Worm (Caenorhabditis elegans): ENCODE measurements around the gene F53F1.2.

F53F1.2 gene

ce11 chrV:13406511-13406910, at the start of gene F53F1.2:
Gene F53F1.2, plus strand, starts transcription at chrV:13406816.
- TF ChIP-seq cebp-1 (GFP tag; IDR thresholded peaks at IDR 0.05) (no peak), cebp-1 (tag; optimal IDR thresholded peaks at IDR 0.05) (no peak), K11D2.4 (GFP tag; IDR thresholded peaks at IDR 0.05) (no peak), bed-2 (GFP tag; IDR thresholded peaks at IDR 0.05) (no peak), sdz-38 (tag; optimal IDR thresholded peaks at IDR 0.05) (no peak), Y67H2A.10 (GFP tag; conservative IDR thresholded peaks at IDR 0.05) (no peak), F37B4.10 (GFP tag; IDR thresholded peaks at IDR 0.05) (no peak), athp-1 (tag; optimal IDR thresholded peaks at IDR 0.05) (no peak), fkh-3 (tag; optimal IDR thresholded peaks at IDR 0.05) (no peak), B0336.3 (GFP tag; IDR thresholded peaks at IDR 0.05) (no peak), F33H1.4 (GFP tag; IDR thresholded peaks at IDR 0.05) (no peak), efl-1 (GFP tag; optimal IDR thresholded peaks at IDR 0.05) (no peak), zim-3 (tag; optimal IDR thresholded peaks at IDR 0.05) (no peak), die-1 (tag; optimal IDR thresholded peaks at IDR 0.05) (no peak), T26A5.8 (tag; optimal IDR thresholded peaks at IDR 0.05) (no peak), madf-8 (GFP tag; conservative IDR thresholded peaks at IDR 0.05) (no peak), ccch-3 (GFP tag; optimal IDR thresholded peaks at IDR 0.05) (no peak), nfyb-1 (GFP tag; IDR thresholded peaks at IDR 0.05) (no peak)

DNA sequence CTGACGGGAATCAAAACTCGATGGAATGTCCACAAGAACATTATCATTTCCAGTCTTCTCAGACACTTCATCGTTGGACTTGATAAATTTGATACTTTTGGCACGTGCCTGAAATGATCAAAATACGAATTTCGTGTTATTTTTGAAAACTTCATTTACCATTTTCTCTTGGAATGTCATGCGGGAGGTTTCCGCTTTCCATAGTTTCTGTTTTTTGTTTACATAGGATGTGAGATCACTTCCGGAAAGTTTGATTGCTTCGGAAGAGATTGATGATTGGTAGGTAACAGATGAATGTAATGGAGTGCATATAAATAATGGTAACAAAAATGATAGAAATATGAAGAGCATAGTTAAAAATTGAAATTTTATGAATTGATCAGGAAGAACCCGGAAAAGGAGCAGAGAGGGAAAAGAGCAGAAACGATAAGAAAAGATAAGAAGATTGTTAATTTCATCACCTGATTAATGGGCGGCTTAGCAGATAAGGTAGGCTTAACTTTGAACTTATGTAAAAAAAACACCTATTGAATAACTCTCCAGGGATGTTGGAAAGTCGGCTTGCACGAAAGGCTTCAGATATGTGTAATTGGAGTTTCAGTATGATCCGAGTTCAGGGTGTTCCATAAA, 48.8 kb upstream of the F53F1.2 start, which contains the start of gene F32H5.1:
F32H5.1 (minus strand) TSS at position 386 of the 630 bp plus-strand sequence.
- TF ChIP-seq Y95B8A.8 (GFP tag; IDR thresholded peaks at IDR 0.05) (0 out of 2 replicates have a peak, but pooled peaks have one; percentile 29), nhr-80 (tag; optimal IDR thresholded peaks at IDR 0.05) (peak; percentile 59), dpl-1 (GFP tag; optimal IDR thresholded peaks at IDR 0.05) (no peak), mcd-1 (GFP tag; IDR thresholded peaks at IDR 0.05) (no peak), madf-8 (GFP tag; conservative IDR thresholded peaks at IDR 0.05) (no peak), B0035.1 (tag; optimal IDR thresholded peaks at IDR 0.05) (no peak)

ce11 chrV:13358823-13359592, 47.6 kb upstream of the F53F1.2 start, which contains the start of gene F32H5.3:
Gene F32H5.3, plus strand, starts transcription at chrV:13359335.
- no peak for TF ChIP-seq D2030.7 (GFP tag; IDR thresholded peaks at IDR 0.05)
- TF ChIP-seq ceh-27 (GFP tag; optimal IDR thresholded peaks at IDR 0.05): no peak
- no peak for TF ChIP-seq Y53F4B.3 (GFP tag; IDR thresholded peaks at IDR 0.05)
- TF ChIP-seq ceh-40 (GFP tag; IDR thresholded peaks at IDR 0.05): no peak
- TF ChIP-seq let-607 (tag; optimal IDR thresholded peaks at IDR 0.05): no peak
- TF ChIP-seq F10E7.11 (tag; optimal IDR thresholded peaks at IDR 0.05): no peak
- no peak for TF ChIP-seq tlf-1 (GFP tag; optimal IDR thresholded peaks at IDR 0.05)
- TF ChIP-seq C17E4.6 (GFP tag; IDR thresholded peaks at IDR 0.05): no peak
- TF ChIP-seq nfyb-1 (GFP tag; IDR thresholded peaks at IDR 0.05): no peak
- TF ChIP-seq hlh-12 (tag; optimal IDR thresholded peaks at IDR 0.05): no peak
- no peak for TF ChIP-seq gei-17 (GFP tag; optimal IDR thresholded peaks at IDR 0.05)
- no peak for TF ChIP-seq ztf-18 (tag; optimal IDR thresholded peaks at IDR 0.05)
- TF ChIP-seq madf-8 (GFP tag; conservative IDR thresholded peaks at IDR 0.05): no peak

- TF ChIP-seq sdz-38 (tag; optimal IDR thresholded peaks at IDR 0.05) (no peak), lsy-27 (tag; optimal IDR thresholded peaks at IDR 0.05; ENCODE audit: borderline replicate concordance, insufficient read depth) (no peak), unc-62 (GFP tag; optimal IDR thresholded peaks at IDR 0.05) (no peak), K11D2.4 (GFP tag; IDR thresholded peaks at IDR 0.05) (no peak), aptf-3 (GFP tag; IDR thresholded peaks at IDR 0.05) (no peak), let-607 (tag; optimal IDR thresholded peaks at IDR 0.05) (no peak), let-526 (GFP tag; IDR thresholded peaks at IDR 0.05) (no peak), ets-4 (GFP tag; optimal IDR thresholded peaks at IDR 0.05) (no peak), mel-28 (tag; optimal IDR thresholded peaks at IDR 0.05; ENCODE audit: borderline replicate concordance) (no peak), zfh-2 (GFP tag; conservative IDR thresholded peaks at IDR 0.05) (no peak), him-1 (tag; optimal IDR thresholded peaks at IDR 0.05) (no peak), T26A5.8 (tag; optimal IDR thresholded peaks at IDR 0.05) (no peak), hmg-1.2 (GFP tag; IDR thresholded peaks at IDR 0.05) (no peak)
Measured at ce11 chrV:13360254-13360653, 46.4 kb upstream of the F53F1.2 start, which contains the start of gene F32H5.4. Gene F32H5.4, plus strand, starts transcription at chrV:13360554.
